Worm (Caenorhabditis elegans) whole organism, L1 larva: ENCODE data around the gene acdh-6.

ENCODE experiments used
- egl-27 ChIP-seq, 2 experiments: fragments of 150-350 bp in 1 of 2; sonication (generic microtip); optimal IDR thresholded peaks; 3 replicates each; lab custom pipeline; 2017 to 2018; ENCODE audit warnings: missing biosample characterization in 2 of 2, missing genetic modification characterization in 2 of 2, missing genetic modification reagents in 2 of 2
- nhr-77 ChIP-seq: fragments of 150-350 bp; optimal IDR thresholded peaks from 2 replicates; lab custom pipeline; 2014; ENCODE audit warnings: missing biosample characterization, missing genetic modification characterization
- unc-98 ChIP-seq: fragments of 200-800 bp; sonication (Bioruptor generic); IDR thresholded peaks from 2 replicates; pipeline ENCODE4 v1.3.6; 2022; ENCODE audit warnings: missing genetic modification characterization, missing compliant biosample characterization
- vab-15 ChIP-seq: sonication (generic microtip); optimal IDR thresholded peaks from 2 replicates; lab custom pipeline; 2017; ENCODE audit warnings: missing genotype, mild to moderate bottlenecking, missing genetic modification characterization, missing compliant biosample characterization

ce11 chrIII:8534647-8535181, 26.2 kb upstream of the acdh-6 start, which contains the start of gene trp-1:
- no peak for TF ChIP-seq egl-27 (tag; optimal IDR thresholded peaks at IDR 0.05; lab: Kevin White, UChicago)
- TF ChIP-seq vab-15 (tag; lab: Kevin White, UChicago) = no peak
- TF ChIP-seq unc-98 (GFP tag; lab: Robert Waterston, UW) = no peak
- TF ChIP-seq nhr-77 (tag; lab: Kevin White, UChicago) = no peak
